Worm (Caenorhabditis elegans) whole organism, mixed stage, embryonic: ENCODE results near the gene R07B1.6.

Source experiments
- blmp-1 ChIP-seq: fragments of 150-350 bp; optimal IDR thresholded peaks from 2 replicates; lab custom pipeline; 2014; ENCODE audit warnings: missing biosample characterization, missing genetic modification characterization
- ceh-43 ChIP-seq: fragments of 200-800 bp; sonication (Bioruptor generic); optimal IDR thresholded peaks from 2 replicates; lab custom pipeline; 2018; ENCODE audit warnings: mild to moderate bottlenecking, missing genetic modification characterization, moderate library complexity, missing compliant biosample characterization
- drap-1 ChIP-seq: fragments of 200-800 bp; sonication (Bioruptor generic); optimal IDR thresholded peaks from 3 replicates; lab custom pipeline; 2018; ENCODE audit warnings: mild to moderate bottlenecking, missing genetic modification characterization, missing compliant biosample characterization
- elt-1 ChIP-seq: sonication (generic microtip); optimal IDR thresholded peaks from 2 replicates; lab custom pipeline; 2017; ENCODE audit warnings: missing genetic modification characterization, mild to moderate bottlenecking, missing compliant biosample characterization, antibody characterized with exemption, moderate library complexity, borderline replicate concordance; ENCODE audit not compliant: insufficient read depth
- flh-1 ChIP-seq: fragments of 200-800 bp; sonication (Bioruptor generic); optimal IDR thresholded peaks from 2 replicates; lab custom pipeline; 2018; ENCODE audit warnings: mild to moderate bottlenecking, missing genetic modification characterization, moderate library complexity, missing compliant biosample characterization
- lsy-2 ChIP-seq: fragments of 150-350 bp; optimal IDR thresholded peaks from 2 replicates; lab custom pipeline; 2014; ENCODE audit warnings: missing biosample characterization, missing genetic modification characterization
- mep-1 ChIP-seq: fragments of 150-350 bp; optimal IDR thresholded peaks from 2 replicates; lab custom pipeline; 2017; ENCODE audit warnings: missing biosample characterization, missing genetic modification reagents, missing genetic modification characterization, inconsistent platforms
- nhr-2 ChIP-seq: fragments of 150-350 bp; optimal IDR thresholded peaks from 2 replicates; lab custom pipeline; 2014; ENCODE audit warnings: missing biosample characterization, missing genetic modification characterization
- nhr-237 ChIP-seq: fragments of 150-350 bp; optimal IDR thresholded peaks from 2 replicates; lab custom pipeline; 2014; ENCODE audit warnings: missing biosample characterization, missing genetic modification characterization
- nhr-28 ChIP-seq: fragments of 150-350 bp; optimal IDR thresholded peaks from 2 replicates; lab custom pipeline; 2014; ENCODE audit warnings: missing biosample characterization, missing genetic modification characterization
- sem-2 ChIP-seq: fragments of 200-800 bp; sonication (Bioruptor generic); optimal IDR thresholded peaks from 2 replicates; lab custom pipeline; 2018; ENCODE audit warnings: mild to moderate bottlenecking, missing genetic modification characterization, missing compliant biosample characterization
- snpc-4 ChIP-seq: fragments of 150-350 bp; optimal IDR thresholded peaks from 2 replicates; lab custom pipeline; 2014; ENCODE audit warnings: missing biosample characterization, missing genetic modification characterization
- sptf-1 ChIP-seq: sonication (generic microtip); optimal IDR thresholded peaks from 2 replicates; lab custom pipeline; 2017; ENCODE audit warnings: mild to moderate bottlenecking, missing genetic modification characterization, moderate library complexity, missing compliant biosample characterization
- unc-39 ChIP-seq: fragments of 150-350 bp; optimal IDR thresholded peaks from 2 replicates; lab custom pipeline; 2014; ENCODE audit warnings: missing biosample characterization, missing genetic modification characterization
- unc-62 ChIP-seq: fragments of 150-350 bp; optimal IDR thresholded peaks from 2 replicates; lab custom pipeline; 2014; ENCODE audit warnings: missing biosample characterization, missing genetic modification reagents, missing genetic modification characterization
- ztf-11 ChIP-seq: fragments of 150-350 bp; optimal IDR thresholded peaks from 2 replicates; lab custom pipeline; 2014; ENCODE audit warnings: missing biosample characterization, missing genetic modification characterization

Gene R07B1.6

DNA sequence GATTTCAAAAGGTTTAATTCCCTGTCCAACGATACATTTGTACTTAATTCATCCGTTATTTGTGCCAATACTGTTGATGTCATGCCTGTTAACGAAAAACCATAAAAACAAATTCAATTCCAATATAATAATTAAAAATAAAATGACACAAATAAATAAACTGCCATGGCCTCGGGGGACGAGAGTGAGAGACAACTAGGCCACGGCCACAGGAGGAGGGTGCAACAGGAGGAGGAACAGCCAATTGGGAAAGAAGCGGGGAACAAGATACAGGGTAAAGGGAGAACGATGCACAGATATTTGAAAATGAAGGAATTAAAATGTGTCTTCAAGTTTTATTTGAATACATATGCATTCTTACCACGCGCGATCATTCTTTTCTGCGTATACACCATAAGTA, 50.9 kb downstream of the R07B1.6 start, which contains the start of gene F21G4.6:
TSS of gene F21G4.6 (minus strand) at position 87 of the 400 bp plus-strand sequence.
- no peak for TF ChIP-seq sem-2

DNA sequence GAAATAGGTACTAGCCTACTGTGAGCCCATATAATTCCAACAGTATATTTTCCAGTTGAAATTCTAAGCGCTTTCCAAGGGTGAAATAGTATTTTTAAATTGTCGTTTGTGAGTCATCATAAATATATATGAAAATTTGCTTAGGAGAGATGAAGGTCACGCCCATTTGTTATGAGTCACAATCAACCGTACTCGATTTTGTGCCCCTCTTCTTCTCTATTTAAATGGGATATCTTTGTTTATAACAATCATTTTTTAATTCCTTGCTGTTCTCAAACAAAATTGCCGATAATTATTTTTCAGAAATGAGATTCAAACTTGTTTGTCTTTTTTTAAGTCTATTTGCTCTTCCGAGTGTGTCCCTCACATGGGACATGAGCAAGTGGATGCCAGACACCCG, 52.5 kb downstream of the R07B1.6 start, which contains the start of gene folr-1:
TSS of gene folr-1 (plus strand) at position 301 of the 400 bp plus-strand sequence.
- TF ChIP-seq ztf-11 (tag; lab: Kevin White, UChicago) (no peak), nhr-237 (no peak), drap-1 (no peak), unc-62 (GFP tag; lab: Kevin White, UChicago) (no peak), nhr-28 (tag; lab: Kevin White, UChicago) (no peak), lsy-2 (tag; lab: Kevin White, UChicago) (no peak), snpc-4 (no peak), sptf-1 (tag; lab: Kevin White, UChicago) (no peak), flh-1 (GFP tag; lab: Kevin White, UChicago) (no peak), nhr-2 (tag; lab: Kevin White, UChicago) (no peak), ceh-43 (GFP tag; lab: Kevin White, UChicago) (no peak), elt-1 (no peak), unc-39 (tag; lab: Kevin White, UChicago) (no peak), mep-1 (tag; lab: Kevin White, UChicago) (no peak), blmp-1 (no peak)
